Worm (Caenorhabditis elegans) whole organism, young adult: ENCODE measurements around the gene D1054.19.

ENCODE experiments used
- K12H6.12 ChIP-seq: fragments of 200-800 bp; sonication (Bioruptor generic); optimal IDR thresholded peaks from 2 replicates; lab custom pipeline; 2018; ENCODE audit warnings: mild to moderate bottlenecking, missing genetic modification characterization, missing compliant biosample characterization
- ama-1 ChIP-seq, 3 experiments: fragments of 150-350 bp in 1 of 3; sonication (generic microtip) in 2 of 3; optimal IDR thresholded peaks; 2 replicates each; lab custom pipeline; 2014 to 2018; ENCODE audit warnings: missing biosample characterization in 2 of 3, missing genetic modification characterization in 2 of 3, missing genetic modification reagents in 2 of 3
- hlh-26 ChIP-seq: fragments of 200-800 bp; sonication (Bioruptor generic); conservative IDR thresholded peaks from 2 replicates; pipeline ENCODE4 v1.3.6; 2022; ENCODE audit warnings: missing genetic modification reagents, missing genetic modification characterization, missing compliant biosample characterization
- lin-26 ChIP-seq: fragments of 200-800 bp; sonication (Bioruptor generic); IDR thresholded peaks from 2 replicates; pipeline ENCODE4 v1.3.6; 2022; ENCODE audit warnings: missing genetic modification reagents, missing genetic modification characterization, missing compliant biosample characterization
- lin-35 ChIP-seq, 3 experiments: fragments of 150-350 bp in 2 of 3; sonication (generic microtip) in 1 of 3; optimal IDR thresholded peaks; 2 replicates each; lab custom pipeline; 2014 to 2018; ENCODE audit warnings: missing biosample characterization in 3 of 3, missing genetic modification characterization in 3 of 3, missing genetic modification reagents in 3 of 3
- snpc-3.4 ChIP-seq: sonication (generic microtip); optimal IDR thresholded peaks from 2 replicates; lab custom pipeline; 2017; ENCODE audit warnings: missing genetic modification characterization, mild to moderate bottlenecking, missing compliant biosample characterization, antibody characterized with exemption, moderate library complexity, missing genotype, missing genetic modification reagents
- ztf-25 ChIP-seq: fragments of 200-800 bp; sonication (Bioruptor generic); IDR thresholded peaks from 2 replicates; pipeline ENCODE4 v1.3.6; 2022; ENCODE audit warnings: missing genetic modification reagents, missing genetic modification characterization, missing compliant biosample characterization
- ztf-26 ChIP-seq: sonication (generic microtip); optimal IDR thresholded peaks from 2 replicates; lab custom pipeline; 2017; ENCODE audit warnings: missing genetic modification characterization, missing compliant biosample characterization

DNA sequence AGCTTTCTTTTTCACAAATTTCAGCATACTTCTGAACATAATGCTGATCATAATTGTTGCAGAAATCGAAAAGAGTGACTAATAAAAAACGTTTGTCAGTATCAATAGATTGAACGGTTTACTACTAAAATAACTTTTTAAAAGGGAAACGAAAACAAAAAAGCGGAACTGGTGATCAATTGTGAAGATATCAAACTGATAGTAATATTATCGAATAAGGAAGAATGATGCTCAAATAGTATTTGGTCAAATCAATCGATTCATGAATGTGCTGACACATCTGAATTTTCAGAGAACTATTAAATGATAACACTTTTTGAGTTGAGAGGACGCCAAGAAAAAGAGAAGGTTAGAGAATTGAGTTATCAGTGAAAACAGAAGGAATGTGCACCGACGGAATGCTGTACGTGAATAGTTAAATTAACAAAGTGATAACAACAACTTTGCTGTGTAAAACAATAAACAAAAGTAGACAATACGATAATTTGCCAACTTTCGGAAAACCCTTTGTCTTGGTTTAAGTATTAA is 19.0 kb upstream of the D1054.19 start, which contains the start of gene D1054.5:
- no peak for TF ChIP-seq hlh-26 (GFP tag; lab: Robert Waterston, UW)
- TF ChIP-seq ama-1 (optimal IDR thresholded peaks at IDR 0.05; lab: Kevin White, UChicago): no peak
- no peak for TF ChIP-seq ama-1 (GFP tag; optimal IDR thresholded peaks at IDR 0.05; lab: Kevin White, UChicago)
- TF ChIP-seq ztf-25: no peak
- TF ChIP-seq lin-26 (GFP tag; lab: Robert Waterston, UW): no peak
- no peak for TF ChIP-seq ztf-26 (tag; lab: Kevin White, UChicago)
- TF ChIP-seq snpc-3.4 (tag; lab: Kevin White, UChicago): no peak
- TF ChIP-seq lin-35 (GFP tag; optimal IDR thresholded peaks at IDR 0.05; lab: Kevin White, UChicago): no peak
- TF ChIP-seq K12H6.12 (tag; lab: Kevin White, UChicago): no peak
